Fruit fly (Drosophila melanogaster) whole organism, prepupa: ENCODE data around the gene spir.

ENCODE experiments used
- Blimp-1 ChIP-seq: fragments of 200-800 bp; sonication (Bioruptor generic); optimal IDR thresholded peaks from 3 replicates; lab custom pipeline; 2017; ENCODE audit warnings: missing biosample characterization, missing genetic modification characterization, mild to moderate bottlenecking, moderate library complexity, missing genetic modification reagents
- CG10631 ChIP-seq: fragments of 200-800 bp; sonication (Bioruptor generic); optimal IDR thresholded peaks from 2 replicates; lab custom pipeline; 2016; ENCODE audit warnings: missing biosample characterization, missing genetic modification characterization
- CG10669 ChIP-seq: fragments of 200-800 bp; sonication (Bioruptor generic); optimal IDR thresholded peaks from 3 replicates; lab custom pipeline; 2018; ENCODE audit warnings: missing biosample characterization, mild to moderate bottlenecking, missing genetic modification characterization, moderate library complexity
- CG11294 ChIP-seq: fragments of 200-800 bp; sonication (Bioruptor generic); IDR thresholded peaks from 2 replicates; pipeline ENCODE4 v1.3.6; 2022; ENCODE audit warnings: missing biosample characterization, missing genetic modification characterization
- CG11902 ChIP-seq: fragments of 200-800 bp; sonication (Bioruptor generic); optimal IDR thresholded peaks from 3 replicates; lab custom pipeline; 2016; ENCODE audit warnings: missing biosample characterization, missing genetic modification characterization
- CG15336 ChIP-seq: fragments of 200-800 bp; sonication (Bioruptor generic); IDR thresholded peaks from 2 replicates; pipeline ENCODE4 v1.3.6; 2022; ENCODE audit warnings: missing biosample characterization, missing genetic modification characterization
- CG1621 ChIP-seq: fragments of 200-800 bp; sonication (Bioruptor generic); optimal IDR thresholded peaks from 3 replicates; lab custom pipeline; 2018; ENCODE audit warnings: missing biosample characterization, mild to moderate bottlenecking, missing genetic modification characterization
- CG16779 ChIP-seq: fragments of 200-800 bp; sonication (Bioruptor generic); optimal IDR thresholded peaks from 3 replicates; lab custom pipeline; 2017; ENCODE audit warnings: missing biosample characterization, mild to moderate bottlenecking, missing genetic modification characterization
- CG31627 ChIP-seq: fragments of 200-800 bp; sonication (Bioruptor generic); optimal IDR thresholded peaks from 3 replicates; lab custom pipeline; 2016; ENCODE audit warnings: missing biosample characterization, missing genetic modification characterization
- CG32006 ChIP-seq: fragments of 200-800 bp; sonication (Bioruptor generic); optimal IDR thresholded peaks from 3 replicates; lab custom pipeline; 2017; ENCODE audit warnings: missing biosample characterization, mild to moderate bottlenecking, missing genetic modification characterization
- CG4318 ChIP-seq: fragments of 200-800 bp; sonication (Bioruptor generic); optimal IDR thresholded peaks from 3 replicates; lab custom pipeline; 2017; ENCODE audit warnings: missing biosample characterization, mild to moderate bottlenecking, missing genetic modification characterization
- CG6163 ChIP-seq: fragments of 200-800 bp; sonication (Bioruptor generic); IDR thresholded peaks from 3 replicates; pipeline ENCODE4 v1.3.6; 2022; ENCODE audit warnings: missing biosample characterization, missing genetic modification characterization
- CG6808 ChIP-seq: fragments of 200-800 bp; sonication (Bioruptor generic); optimal IDR thresholded peaks from 3 replicates; lab custom pipeline; 2017; ENCODE audit warnings: missing biosample characterization, missing genetic modification characterization, mild to moderate bottlenecking, moderate library complexity, missing genetic modification reagents
- CG6854 ChIP-seq: fragments of 200-800 bp; sonication (Bioruptor generic); optimal IDR thresholded peaks from 2 replicates; lab custom pipeline; 2017; ENCODE audit warnings: missing biosample characterization, mild to moderate bottlenecking, missing genetic modification characterization
- CG8119 ChIP-seq: fragments of 200-800 bp; sonication (Bioruptor generic); IDR thresholded peaks from 3 replicates; pipeline ENCODE4 v1.3.6; 2022; ENCODE audit warnings: missing biosample characterization, missing genetic modification characterization
- CG8319 ChIP-seq: fragments of 200-800 bp; sonication (Bioruptor generic); optimal IDR thresholded peaks from 3 replicates; lab custom pipeline; 2016; ENCODE audit warnings: missing biosample characterization, missing genetic modification characterization
- CG9139 ChIP-seq: fragments of 200-800 bp; sonication (Bioruptor generic); optimal IDR thresholded peaks from 3 replicates; lab custom pipeline; 2017; ENCODE audit warnings: missing biosample characterization, mild to moderate bottlenecking, missing genetic modification characterization
- Eip75B ChIP-seq: fragments of 200-800 bp; sonication (Bioruptor generic); optimal IDR thresholded peaks from 3 replicates; lab custom pipeline; 2016; ENCODE audit warnings: missing biosample characterization, missing genetic modification characterization
- Eip78C ChIP-seq: fragments of 200-800 bp; sonication (Bioruptor generic); peaks from one replicate; lab custom pipeline; 2016; ENCODE audit warnings: missing biosample characterization, missing genetic modification characterization
- Ets21C ChIP-seq: fragments of 200-800 bp; sonication (Bioruptor generic); optimal IDR thresholded peaks from 3 replicates; lab custom pipeline; 2016; ENCODE audit warnings: missing biosample characterization, missing genetic modification characterization
- Ets96B ChIP-seq: fragments of 200-800 bp; optimal IDR thresholded peaks from 2 replicates; lab custom pipeline; 2019; ENCODE audit warnings: missing biosample characterization, mild to moderate bottlenecking, missing genetic modification characterization, moderate library complexity
- Gug ChIP-seq: fragments of 200-800 bp; sonication (Bioruptor generic); IDR thresholded peaks from 2 replicates; pipeline ENCODE4 v1.3.6; 2022; ENCODE audit warnings: missing biosample characterization, missing genetic modification characterization
- Lpt ChIP-seq: fragments of 200-800 bp; sonication (Bioruptor generic); optimal IDR thresholded peaks from 3 replicates; lab custom pipeline; 2016; ENCODE audit warnings: missing biosample characterization, missing genetic modification characterization
- Met ChIP-seq: fragments of 200-800 bp; sonication (Bioruptor generic); optimal IDR thresholded peaks from 3 replicates; lab custom pipeline; 2016; ENCODE audit warnings: missing biosample characterization, missing genetic modification characterization
- OdsH ChIP-seq: fragments of 200-800 bp; sonication (Bioruptor generic); optimal IDR thresholded peaks from 3 replicates; lab custom pipeline; 2016; ENCODE audit warnings: missing biosample characterization, missing genetic modification characterization
- Sox102F ChIP-seq: fragments of 200-800 bp; sonication (Bioruptor generic); optimal IDR thresholded peaks from 2 replicates; lab custom pipeline; 2016; ENCODE audit warnings: missing biosample characterization, mild to moderate bottlenecking, missing genetic modification characterization
- Sox14 ChIP-seq: fragments of 200-800 bp; sonication (Bioruptor generic); optimal IDR thresholded peaks from 3 replicates; lab custom pipeline; 2016; ENCODE audit warnings: missing biosample characterization, missing genetic modification characterization
- cyc ChIP-seq: fragments of 200-800 bp; sonication (Bioruptor generic); optimal IDR thresholded peaks from 3 replicates; lab custom pipeline; 2016; ENCODE audit warnings: missing biosample characterization, missing genetic modification characterization
- dac ChIP-seq: fragments of 200-800 bp; sonication (Bioruptor generic); optimal IDR thresholded peaks from 2 replicates; lab custom pipeline; 2017; ENCODE audit warnings: missing biosample characterization, mild to moderate bottlenecking, missing genetic modification characterization
- eg ChIP-seq: fragments of 200-800 bp; sonication (Bioruptor generic); IDR thresholded peaks from 3 replicates; pipeline ENCODE4 v1.3.6; 2022; ENCODE audit warnings: missing biosample characterization, missing genetic modification characterization
- esn ChIP-seq: fragments of 200-800 bp; sonication (Bioruptor generic); optimal IDR thresholded peaks from 2 replicates; lab custom pipeline; 2016; ENCODE audit warnings: missing biosample characterization, mild to moderate bottlenecking, missing genetic modification characterization, moderate library complexity
- fd85E ChIP-seq: fragments of 200-800 bp; sonication (Bioruptor generic); optimal IDR thresholded peaks from 3 replicates; lab custom pipeline; 2016; ENCODE audit warnings: missing biosample characterization, missing genetic modification characterization
- fkh ChIP-seq: fragments of 200-800 bp; sonication (Bioruptor generic); optimal IDR thresholded peaks from 3 replicates; lab custom pipeline; 2017; ENCODE audit warnings: missing biosample characterization, mild to moderate bottlenecking, missing genetic modification characterization, moderate library complexity
- lz ChIP-seq: fragments of 200-800 bp; sonication (Bioruptor generic); optimal IDR thresholded peaks from 3 replicates; lab custom pipeline; 2016; ENCODE audit warnings: missing biosample characterization, missing genetic modification characterization
- net ChIP-seq: fragments of 200-800 bp; sonication (Bioruptor generic); optimal IDR thresholded peaks from 3 replicates; lab custom pipeline; 2016; ENCODE audit warnings: missing biosample characterization, missing genetic modification characterization
- pdm3 ChIP-seq: fragments of 200-800 bp; sonication (Bioruptor generic); optimal IDR thresholded peaks from 3 replicates; lab custom pipeline; 2016; ENCODE audit warnings: missing biosample characterization, missing genetic modification characterization
- salr ChIP-seq, 2 experiments: fragments of 200-800 bp; sonication (Bioruptor generic); optimal IDR thresholded peaks; 3 replicates each; lab custom pipeline; 2016 to 2018; ENCODE audit warnings: missing biosample characterization in 2 of 2, missing genetic modification characterization in 2 of 2, mild to moderate bottlenecking in 1 of 2
- spab ChIP-seq: fragments of 200-800 bp; sonication (Bioruptor generic); optimal IDR thresholded peaks from 2 replicates; lab custom pipeline; 2017; ENCODE audit warnings: missing biosample characterization, mild to moderate bottlenecking, missing genetic modification characterization, missing genetic modification reagents
- svp ChIP-seq: fragments of 200-800 bp; sonication (Bioruptor generic); peaks from one replicate; lab custom pipeline; 2016; ENCODE audit warnings: missing biosample characterization, missing genetic modification characterization

Gene spir

DNA sequence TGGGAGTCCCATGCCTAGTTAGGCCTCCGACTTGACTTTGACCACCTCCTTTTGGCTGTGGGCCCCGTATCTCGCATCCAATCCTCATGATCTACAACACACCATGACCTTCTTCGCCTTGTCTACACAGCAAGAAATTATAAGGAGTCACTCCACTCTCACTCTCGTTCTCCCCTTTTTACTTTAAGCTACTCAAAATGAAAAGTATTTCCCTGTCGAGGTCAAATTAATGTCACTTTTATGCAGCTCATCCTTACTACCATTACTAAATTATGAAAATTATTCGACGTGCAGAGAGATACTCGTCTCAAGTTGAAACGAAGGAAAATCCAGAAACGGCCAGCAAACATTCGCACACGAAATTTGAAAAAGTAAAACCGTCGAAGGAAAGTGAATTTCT is 15.2 kb upstream of the spir start (continued):
- no peak for TF ChIP-seq CG6854 (GFP tag; lab: Kevin White, UChicago)
- TF ChIP-seq svp (GFP tag; lab: Kevin White, UChicago), result no peak
- TF ChIP-seq CG6808 (GFP tag; lab: Kevin White, UChicago), result no peak
- TF ChIP-seq CG15336 (GFP tag; lab: Robert Waterston, UW), result peak; percentile 72
- no peak for TF ChIP-seq CG11294 (GFP tag; lab: Robert Waterston, UW)
- TF ChIP-seq Gug (GFP tag; lab: Robert Waterston, UW), result 0 out of 2 replicates have a peak, but pooled peaks have one; percentile 12
- no peak for TF ChIP-seq spab (GFP tag; lab: Kevin White, UChicago)
- no peak for TF ChIP-seq esn
- no peak for TF ChIP-seq CG10669 (GFP tag; lab: Kevin White, UChicago)
- peak; percentile 73; the same call in 1 of the 3 replicates for TF ChIP-seq eg (GFP tag; lab: Robert Waterston, UW)
- no peak for TF ChIP-seq CG8319 (GFP tag; lab: Kevin White, UChicago)
- TF ChIP-seq Ets96B (tag; lab: Kevin White, UChicago), result peak; percentile 30
- peak; percentile 82 for TF ChIP-seq CG4318
- TF ChIP-seq Sox14 (GFP tag; lab: Kevin White, UChicago), result no peak
- no peak for TF ChIP-seq CG16779 (tag; lab: Kevin White, UChicago)
- peak; percentile 49 for TF ChIP-seq OdsH (GFP tag; lab: Kevin White, UChicago)
- no peak for TF ChIP-seq Sox102F (GFP tag; lab: Kevin White, UChicago)
- peak; percentile 60; the same call in 2 of the 3 replicates for TF ChIP-seq CG8119 (GFP tag; lab: Robert Waterston, UW)
- no peak for TF ChIP-seq salr (GFP tag; optimal IDR thresholded peaks at IDR 0.05; lab: Kevin White, UChicago)
- no peak for TF ChIP-seq Ets21C (GFP tag; lab: Kevin White, UChicago)
- TF ChIP-seq CG1621, result no peak
- TF ChIP-seq cyc (GFP tag; lab: Kevin White, UChicago), result no peak
- TF ChIP-seq CG31627 (GFP tag; lab: Kevin White, UChicago), result no peak
- TF ChIP-seq net (GFP tag; lab: Kevin White, UChicago), result peak; percentile 16
- peak; percentile 60 for TF ChIP-seq pdm3 (GFP tag; lab: Kevin White, UChicago)
- TF ChIP-seq CG9139 (GFP tag; lab: Kevin White, UChicago), result no peak
- TF ChIP-seq Eip75B, result peak; percentile 1
- peak; percentile 82 for TF ChIP-seq Eip78C (GFP tag; lab: Kevin White, UChicago)

DNA sequence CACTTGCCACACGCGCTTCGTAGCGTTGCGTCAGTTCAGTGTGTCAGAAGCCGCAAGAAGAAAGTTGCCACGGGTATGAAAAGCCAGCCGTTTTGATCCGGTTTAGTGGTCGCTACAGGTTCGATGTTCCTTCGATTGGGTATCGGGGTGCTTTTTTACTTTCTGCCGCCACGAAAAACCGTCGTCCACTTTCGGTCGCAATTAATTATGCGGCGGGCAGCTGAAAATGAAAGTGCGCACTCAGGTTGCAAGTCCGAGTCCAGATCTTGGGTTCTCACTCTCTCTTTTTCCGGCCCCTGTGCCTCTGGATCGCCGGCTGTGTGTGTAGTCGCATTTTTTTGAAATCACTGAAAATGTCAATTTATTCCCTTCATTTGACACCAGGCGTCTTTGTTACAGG is 14.1 kb upstream of the spir start:
- peak; percentile 14 for TF ChIP-seq Eip78C (GFP tag; lab: Kevin White, UChicago)
- TF ChIP-seq dac (GFP tag; lab: Kevin White, UChicago), result no peak
- TF ChIP-seq Blimp-1, result peak; percentile 98
- peak; percentile 47 for TF ChIP-seq svp (GFP tag; lab: Kevin White, UChicago)
- peak; percentile 6 for TF ChIP-seq Met (GFP tag; lab: Kevin White, UChicago)
- TF ChIP-seq CG6163 (GFP tag; lab: Robert Waterston, UW), result no peak
- TF ChIP-seq fkh (GFP tag; lab: Kevin White, UChicago), result no peak
- TF ChIP-seq, all 60 proteins: peak for 4

- TF ChIP-seq CG11902 (GFP tag; lab: Kevin White, UChicago) (no peak), CG6163 (GFP tag; lab: Robert Waterston, UW) (no peak), Met (GFP tag; lab: Kevin White, UChicago) (no peak), CG9139 (GFP tag; lab: Kevin White, UChicago) (no peak), svp (GFP tag; lab: Kevin White, UChicago) (no peak), CG8319 (GFP tag; lab: Kevin White, UChicago) (no peak), Eip75B (no peak), fd85E (no peak), lz (no peak), Lpt (GFP tag; lab: Kevin White, UChicago) (no peak), Eip78C (GFP tag; lab: Kevin White, UChicago) (no peak), CG32006 (GFP tag; lab: Kevin White, UChicago) (no peak), CG10631 (GFP tag; lab: Kevin White, UChicago) (no peak), CG6854 (GFP tag; lab: Kevin White, UChicago) (no peak)
These were observed 2.2 kb downstream of the spir start for dm6 chr2L:20313117-20313645.
